Fruit fly (Drosophila melanogaster) whole organism: ENCODE results near the gene Gba1a.

ENCODE experiments used
- CG8478 ChIP-seq: fragments of >200 bp; optimal IDR thresholded peaks from 2 replicates; lab custom pipeline; 2018; ENCODE audit warnings: inconsistent platforms
- Dll ChIP-seq: fragments of >200 bp; optimal IDR thresholded peaks from 2 replicates; lab custom pipeline; 2017
- EcR ChIP-seq, 2 experiments: fragments of >200 bp; optimal IDR thresholded peaks; 2 replicates each; lab custom pipeline; 2017; ENCODE audit warnings: missing biosample characterization in 2 of 2, missing genetic modification characterization in 2 of 2, missing genetic modification reagents in 2 of 2
- pan ChIP-seq: fragments of >200 bp; optimal IDR thresholded peaks from 2 replicates; lab custom pipeline; 2017
- psq ChIP-seq: fragments of >200 bp; optimal IDR thresholded peaks from 2 replicates; lab custom pipeline; 2017
- usp ChIP-seq: fragments of >200 bp; optimal IDR thresholded peaks from 2 replicates; lab custom pipeline; 2017; ENCODE audit warnings: missing biosample characterization, missing genetic modification characterization, mixed read lengths

Gene Gba1a

DNA sequence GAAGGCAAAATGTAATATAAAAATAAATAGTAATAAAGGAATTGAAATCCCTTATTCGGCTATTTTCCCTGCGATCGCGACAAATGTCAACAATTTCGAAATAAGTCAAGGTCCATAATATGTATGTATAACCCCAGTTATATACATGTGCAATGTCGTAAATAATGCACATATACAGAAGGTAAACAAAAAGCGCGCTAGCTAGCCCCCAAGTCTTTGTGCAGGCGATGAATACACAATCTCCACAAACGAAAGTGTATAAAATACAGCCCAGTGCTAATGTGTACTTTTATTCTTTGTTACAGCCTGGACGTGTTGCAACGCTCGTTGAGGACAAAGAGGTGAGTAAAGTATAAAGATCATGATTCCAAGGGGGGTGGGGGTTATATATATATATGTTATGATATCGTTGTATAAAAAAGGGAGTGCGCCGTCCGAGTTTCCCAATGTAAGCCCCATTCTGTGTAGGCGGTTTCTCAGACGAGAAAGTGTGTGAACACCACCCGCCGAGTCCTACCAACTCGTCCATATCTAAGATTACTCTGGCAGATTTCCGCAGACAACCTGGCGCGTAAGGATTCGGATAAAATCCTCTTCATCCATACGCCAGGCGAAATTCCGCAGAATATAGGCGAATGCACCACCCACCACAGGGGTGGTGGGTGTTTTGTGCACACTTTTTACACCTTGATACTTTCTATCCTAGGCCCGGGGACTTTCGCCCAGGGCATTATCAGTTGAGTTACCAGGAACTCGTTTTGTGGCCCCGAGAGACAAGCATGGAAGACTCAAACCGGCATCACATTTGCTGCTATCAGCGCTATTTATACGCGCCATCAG is 29.4 kb downstream of the Gba1a start:
- no peak for TF ChIP-seq CG8478 (lab: Kevin White, UChicago)
- TF ChIP-seq Dll (lab: Kevin White, UChicago) = no peak
- no peak for TF ChIP-seq pan (lab: Kevin White, UChicago)

DNA sequence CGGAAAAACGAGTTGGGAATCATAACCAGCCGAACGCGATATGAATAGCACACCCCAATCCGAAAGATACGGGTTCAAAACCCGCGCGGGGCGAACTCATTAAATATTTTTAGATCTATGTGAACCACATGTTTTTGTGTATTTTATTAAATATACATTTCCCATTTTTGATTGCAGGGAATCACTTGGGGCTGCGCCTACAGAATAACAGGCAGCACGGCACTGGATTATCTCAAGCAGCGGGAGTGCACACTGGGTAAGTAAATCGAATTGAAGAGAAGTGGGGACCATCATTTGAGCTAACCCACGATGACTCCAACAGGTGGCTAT is 30.0 kb downstream of the Gba1a start:
- TF ChIP-seq Dll (lab: Kevin White, UChicago) (no peak), usp (GFP tag; lab: Kevin White, UChicago) (no peak), psq (no peak), EcR (GFP tag; optimal IDR thresholded peaks at IDR 0.05; lab: Kevin White, UChicago) (no peak), pan (lab: Kevin White, UChicago) (no peak), CG8478 (lab: Kevin White, UChicago) (no peak)

DNA sequence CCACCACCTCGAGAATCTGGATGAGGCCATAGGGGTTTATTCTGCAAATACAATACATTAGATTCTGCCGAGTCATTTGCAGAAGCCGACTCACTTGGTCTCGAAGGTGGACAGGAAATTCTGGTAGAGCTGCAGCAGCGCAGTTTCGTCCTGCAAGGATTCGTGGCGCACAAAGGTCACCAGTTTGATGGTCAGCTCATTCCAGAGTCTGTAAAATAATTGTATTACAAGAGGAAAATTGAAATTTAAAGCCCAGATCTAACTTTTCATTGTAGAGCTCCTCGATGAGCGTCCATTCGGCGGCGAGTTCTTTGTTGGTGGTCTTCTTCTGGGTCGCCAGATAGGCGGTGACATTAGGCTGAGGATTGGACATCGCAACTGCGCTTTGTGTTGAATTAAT is 32.1 kb downstream of the Gba1a start:
- TF ChIP-seq usp (GFP tag; lab: Kevin White, UChicago) = no peak
- TF ChIP-seq Dll (lab: Kevin White, UChicago) = no peak
- no peak for TF ChIP-seq psq
- TF ChIP-seq EcR (GFP tag; optimal IDR thresholded peaks at IDR 0.05; lab: Kevin White, UChicago) = no peak
- TF ChIP-seq CG8478 (lab: Kevin White, UChicago) = no peak
- TF ChIP-seq pan (lab: Kevin White, UChicago) = no peak

DNA sequence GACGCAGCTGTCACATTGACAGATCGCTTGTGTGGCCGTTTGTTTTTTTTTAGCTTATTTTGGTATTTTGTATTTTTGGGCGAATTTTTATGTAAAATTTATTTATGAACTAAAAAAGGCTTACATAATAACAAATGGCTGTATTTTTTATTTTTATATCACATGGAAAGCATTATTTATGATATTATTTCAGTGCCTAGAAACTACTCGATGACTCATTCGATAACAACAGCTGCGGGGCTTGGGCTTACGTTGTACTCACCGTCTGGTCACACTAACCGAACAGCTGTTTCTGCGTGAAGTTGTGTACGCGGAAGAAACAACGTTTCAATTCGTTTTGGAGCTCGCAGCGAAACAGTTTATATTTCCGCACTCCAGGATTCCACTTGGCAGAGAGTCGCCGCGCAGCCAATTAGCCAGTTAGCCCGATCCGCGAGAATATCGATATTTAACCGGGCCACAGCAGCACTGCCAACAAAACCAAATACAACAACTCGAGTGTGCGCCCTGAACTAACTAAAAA is 32.6 kb downstream of the Gba1a start, which contains the start of the genes Hmgcr and Rpn9:
Hmgcr (plus strand) TSS at position 335 of the 523 bp plus-strand sequence.
Rpn9 (minus strand) TSS at position 473 of the 523 bp plus-strand sequence.
- TF ChIP-seq usp (GFP tag; lab: Kevin White, UChicago) (no peak), psq (no peak), Dll (lab: Kevin White, UChicago) (no peak), EcR (GFP tag; optimal IDR thresholded peaks at IDR 0.05; lab: Kevin White, UChicago) (no peak), pan (lab: Kevin White, UChicago) (no peak), CG8478 (lab: Kevin White, UChicago) (no peak)

DNA sequence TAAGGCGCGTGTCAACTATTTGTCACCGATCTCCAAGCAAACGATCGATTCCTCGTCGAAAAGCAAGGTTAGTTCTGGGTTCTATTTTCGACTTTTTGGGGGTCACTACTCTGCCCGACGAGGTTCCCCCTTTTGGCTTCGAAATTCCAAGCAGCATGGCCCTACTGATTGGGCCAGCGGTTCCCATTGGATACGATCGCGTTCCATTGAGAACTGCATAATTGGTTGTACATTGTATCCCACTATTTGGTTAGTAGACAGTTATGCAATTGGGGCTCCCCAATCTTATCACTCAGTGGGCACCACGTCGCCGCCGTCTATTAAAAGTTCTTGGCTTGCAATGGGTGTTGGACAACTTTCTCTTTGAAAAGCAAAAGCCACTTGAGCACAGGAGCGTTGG is 33.4 kb downstream of the Gba1a start:
- TF ChIP-seq psq (no peak), pan (lab: Kevin White, UChicago) (no peak), usp (GFP tag; lab: Kevin White, UChicago) (no peak), Dll (lab: Kevin White, UChicago) (no peak), EcR (GFP tag; optimal IDR thresholded peaks at IDR 0.05; lab: Kevin White, UChicago) (no peak), CG8478 (lab: Kevin White, UChicago) (no peak)

DNA sequence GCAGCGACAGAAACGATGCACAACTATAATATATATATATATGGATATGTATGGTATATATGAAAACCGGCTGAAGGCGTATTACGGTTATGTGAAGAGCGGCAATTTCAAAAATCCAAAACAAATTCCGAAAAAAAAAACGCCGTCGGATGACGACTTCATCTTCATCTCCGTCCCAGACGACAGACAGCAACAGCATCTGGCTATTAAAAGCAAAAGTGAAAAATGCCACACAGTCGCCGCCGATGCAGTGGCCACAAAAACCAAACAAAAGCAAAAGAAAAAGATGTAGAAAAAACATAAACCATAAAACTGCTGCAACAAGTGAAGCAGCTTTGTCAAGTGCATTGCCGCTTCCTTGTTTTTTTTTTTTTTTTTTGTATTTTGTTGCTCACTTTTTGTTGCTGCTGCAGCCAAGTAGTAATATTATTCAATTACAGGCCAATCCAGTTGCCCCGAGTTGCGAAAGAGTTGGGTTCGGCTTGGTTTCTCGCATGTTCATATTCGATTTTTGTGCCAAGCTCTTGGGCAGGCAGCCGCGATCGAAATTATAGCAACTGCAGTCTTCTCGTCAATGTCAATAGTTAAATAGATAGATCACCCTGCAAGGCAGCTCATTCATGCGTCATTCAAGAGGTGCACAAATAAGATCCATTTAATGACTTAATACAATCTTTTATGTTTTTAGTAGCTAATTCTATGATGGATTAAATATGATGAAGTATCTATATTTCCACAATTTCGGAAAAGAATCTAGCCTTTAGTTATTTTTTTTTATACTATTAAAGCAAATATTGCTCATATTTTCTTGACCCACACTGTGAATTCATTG is 34.4 kb downstream of the Gba1a start:
- TF ChIP-seq usp (GFP tag; lab: Kevin White, UChicago) (no peak), CG8478 (lab: Kevin White, UChicago) (no peak), EcR (GFP tag; optimal IDR thresholded peaks at IDR 0.05; lab: Kevin White, UChicago) (no peak), psq (no peak), Dll (lab: Kevin White, UChicago) (no peak), pan (lab: Kevin White, UChicago) (no peak)

DNA sequence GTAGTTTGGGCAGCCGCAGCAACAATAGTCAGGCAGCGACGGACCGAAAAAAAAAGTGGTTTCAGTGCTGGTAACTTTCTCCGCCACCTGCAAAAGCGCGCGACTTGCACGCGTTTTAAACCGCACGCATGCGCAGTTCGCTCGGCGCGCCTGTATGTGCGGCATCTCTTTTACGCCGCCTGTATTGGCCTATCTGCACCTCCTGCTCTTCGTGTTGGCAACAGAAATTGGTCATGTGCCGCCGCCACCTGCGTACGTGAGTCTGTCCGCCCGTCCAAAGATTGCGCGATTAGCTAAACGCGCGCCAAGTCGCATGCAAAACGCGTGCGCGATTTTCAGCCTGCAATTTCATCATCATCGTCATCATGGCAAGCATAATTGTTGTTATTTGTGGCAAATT is 35.2 kb downstream of the Gba1a start:
- TF ChIP-seq EcR (GFP tag; optimal IDR thresholded peaks at IDR 0.05; lab: Kevin White, UChicago) (no peak), CG8478 (lab: Kevin White, UChicago) (no peak), Dll (lab: Kevin White, UChicago) (no peak), usp (GFP tag; lab: Kevin White, UChicago) (no peak), pan (lab: Kevin White, UChicago) (no peak), psq (no peak)

DNA sequence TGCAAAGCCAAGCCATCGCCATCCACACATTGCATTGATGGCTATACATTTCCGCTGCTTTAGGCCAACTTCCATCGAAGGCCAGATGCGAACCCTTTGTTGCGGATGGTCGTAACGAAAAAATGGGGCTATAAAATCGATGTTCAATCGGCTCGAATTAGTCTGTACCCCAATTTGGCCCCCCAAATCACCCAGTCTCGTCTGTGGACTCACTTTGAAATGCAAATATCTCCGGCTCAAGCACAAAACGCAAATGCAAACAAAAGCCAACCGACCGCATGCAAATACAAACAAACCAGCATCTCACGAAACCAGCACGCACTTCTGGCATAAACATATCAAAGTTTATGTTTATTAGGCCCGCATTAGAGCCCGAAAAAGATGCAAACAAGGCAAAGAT is 35.9 kb downstream of the Gba1a start:
- TF ChIP-seq Dll (lab: Kevin White, UChicago) (no peak), psq (no peak), EcR (GFP tag; optimal IDR thresholded peaks at IDR 0.05; lab: Kevin White, UChicago) (no peak), CG8478 (lab: Kevin White, UChicago) (no peak), usp (GFP tag; lab: Kevin White, UChicago) (no peak), pan (lab: Kevin White, UChicago) (no peak)

DNA sequence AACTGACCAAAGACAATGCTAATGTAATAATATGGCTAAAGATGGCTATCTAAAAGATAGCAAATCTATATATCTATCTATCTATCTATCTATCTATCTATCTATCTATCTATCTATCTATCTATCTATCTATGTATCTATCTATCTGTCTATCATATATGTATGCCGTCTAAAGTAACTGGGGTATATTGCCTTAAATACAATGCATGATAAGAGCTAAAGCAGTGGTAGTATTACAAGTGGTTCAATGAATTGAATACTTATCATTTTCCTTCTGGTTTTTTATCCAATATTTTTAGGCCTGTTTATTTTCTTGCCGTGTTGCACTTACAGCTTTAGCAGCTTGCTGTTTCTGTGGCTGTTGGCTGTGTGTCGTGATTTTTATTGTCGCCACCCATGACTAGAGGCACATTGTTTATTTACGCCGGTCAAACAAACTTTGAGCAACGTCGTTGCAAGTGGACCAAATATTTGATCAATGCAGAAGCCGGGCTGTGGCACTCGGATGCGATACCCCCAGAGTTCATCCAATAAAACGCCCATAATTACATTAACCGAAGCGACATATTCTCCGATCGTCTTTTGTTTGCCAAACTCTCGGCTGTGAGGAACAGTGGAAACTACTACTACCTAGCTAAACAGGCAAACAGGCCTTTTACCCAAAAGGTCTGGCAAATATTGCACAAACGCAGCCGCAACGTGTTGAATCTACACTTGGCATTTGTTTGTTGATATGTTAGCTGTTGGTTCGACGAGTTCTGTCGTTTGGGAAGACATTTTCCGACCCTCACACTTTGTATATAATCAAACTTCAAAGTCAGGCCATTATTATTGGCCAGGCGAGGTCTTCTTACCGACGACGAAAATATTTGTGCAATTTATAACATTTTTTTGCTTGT is 37.5 kb downstream of the Gba1a start:
- no peak for TF ChIP-seq pan (lab: Kevin White, UChicago)
- no peak for TF ChIP-seq Dll (lab: Kevin White, UChicago)
- TF ChIP-seq EcR (GFP tag; optimal IDR thresholded peaks at IDR 0.05; lab: Kevin White, UChicago) = no peak
- TF ChIP-seq usp (GFP tag; lab: Kevin White, UChicago) = no peak
- no peak for TF ChIP-seq CG8478 (lab: Kevin White, UChicago)
- TF ChIP-seq psq = no peak

DNA sequence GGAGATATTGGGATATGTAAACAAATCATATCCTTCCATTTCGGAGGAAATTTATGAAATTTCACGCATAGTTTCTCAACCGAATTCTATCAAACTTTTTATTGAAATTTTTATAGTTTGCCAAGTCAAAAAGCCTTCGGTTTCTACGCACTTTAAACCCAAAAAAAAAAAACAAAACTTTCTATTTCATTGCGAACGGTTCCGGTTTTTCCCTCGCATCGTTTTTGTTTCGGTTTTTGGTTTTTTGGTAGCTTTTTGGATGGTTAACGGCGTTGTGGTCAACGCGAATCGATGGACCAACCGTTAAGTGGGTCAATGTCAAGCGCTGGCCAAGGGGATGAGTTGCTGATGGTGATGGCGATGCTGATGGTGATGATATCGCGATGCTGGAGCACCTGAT is 40.5 kb downstream of the Gba1a start:
- no peak for TF ChIP-seq Dll (lab: Kevin White, UChicago)
- no peak for TF ChIP-seq usp (GFP tag; lab: Kevin White, UChicago)
- no peak for TF ChIP-seq psq
- no peak for TF ChIP-seq pan (lab: Kevin White, UChicago)
- TF ChIP-seq CG8478 (lab: Kevin White, UChicago) = no peak
- TF ChIP-seq EcR (GFP tag; optimal IDR thresholded peaks at IDR 0.05; lab: Kevin White, UChicago) = no peak
